Fruit fly (Drosophila melanogaster) whole organism, embryonic: ENCODE measurements around the gene CG8765.

Source experiments
- Bgb ChIP-seq: fragments of 200-800 bp; sonication (Bioruptor generic); IDR thresholded peaks from 2 replicates; pipeline ENCODE4 v1.3.6; 2022; ENCODE audit warnings: missing biosample characterization, missing genetic modification characterization; ENCODE audit not compliant: partially characterized antibody
- Blimp-1 ChIP-seq: fragments of 200-800 bp; sonication (Bioruptor generic); optimal IDR thresholded peaks from 3 replicates; lab custom pipeline; 2018; ENCODE audit warnings: missing biosample characterization, missing genetic modification characterization, mild to moderate bottlenecking, moderate library complexity, missing genetic modification reagents
- Bteb2 ChIP-seq: fragments of 200-800 bp; sonication (Bioruptor generic); optimal IDR thresholded peaks from 2 replicates; lab custom pipeline; 2016; ENCODE audit warnings: missing biosample characterization, missing genetic modification characterization
- CG10366 ChIP-seq: fragments of 200-800 bp; sonication (Bioruptor generic); IDR thresholded peaks from 2 replicates; pipeline ENCODE4 v1.3.6; 2022; ENCODE audit warnings: missing biosample characterization, missing genetic modification characterization
- CG10543 ChIP-seq: fragments of 200-800 bp; sonication (Bioruptor generic); optimal IDR thresholded peaks from 3 replicates; lab custom pipeline; 2017; ENCODE audit warnings: missing biosample characterization, mild to moderate bottlenecking, missing genetic modification characterization, moderate library complexity
- CG12071 ChIP-seq: fragments of 200-800 bp; sonication (Bioruptor generic); optimal IDR thresholded peaks from 3 replicates; lab custom pipeline; 2018; ENCODE audit warnings: missing biosample characterization, mild to moderate bottlenecking, missing genetic modification characterization
- CG12769 ChIP-seq: fragments of 200-800 bp; sonication (Bioruptor generic); optimal IDR thresholded peaks from 2 replicates; lab custom pipeline; 2019; ENCODE audit warnings: missing biosample characterization, mild to moderate bottlenecking, missing genetic modification characterization, moderate library complexity
- CG13123 ChIP-seq: fragments of 200-800 bp; sonication (Bioruptor generic); optimal IDR thresholded peaks from 2 replicates; lab custom pipeline; 2016; ENCODE audit warnings: missing biosample characterization, missing genetic modification characterization
- CG13894 ChIP-seq: fragments of 200-800 bp; sonication (Bioruptor generic); optimal IDR thresholded peaks from 3 replicates; lab custom pipeline; 2018; ENCODE audit warnings: missing biosample characterization, mild to moderate bottlenecking, missing genetic modification characterization, moderate library complexity
- CG16813 ChIP-seq: fragments of 200-800 bp; sonication (Bioruptor generic); IDR thresholded peaks from 3 replicates; pipeline ENCODE4 v1.3.6; 2022; ENCODE audit warnings: missing biosample characterization, missing genetic modification characterization; ENCODE audit not compliant: partially characterized antibody
- CG17186 ChIP-seq: fragments of 200-800 bp; sonication (Bioruptor generic); optimal IDR thresholded peaks from 3 replicates; lab custom pipeline; 2017; ENCODE audit warnings: missing biosample characterization, missing genetic modification reagents, missing genetic modification characterization
- CG18764 ChIP-seq: fragments of 200-800 bp; sonication (Bioruptor generic); optimal IDR thresholded peaks from 3 replicates; lab custom pipeline; 2016; ENCODE audit warnings: missing biosample characterization, missing genetic modification characterization
- CG30403 ChIP-seq: fragments of 200-800 bp; sonication (Bioruptor generic); optimal IDR thresholded peaks from 3 replicates; lab custom pipeline; 2016; ENCODE audit warnings: missing biosample characterization, missing genetic modification characterization
- CG34376 ChIP-seq: fragments of 200-800 bp; sonication (Bioruptor generic); optimal IDR thresholded peaks from 2 replicates; lab custom pipeline; 2018; ENCODE audit warnings: missing biosample characterization, mild to moderate bottlenecking, missing genetic modification characterization
- CG4328 ChIP-seq: fragments of 200-800 bp; sonication (Bioruptor generic); optimal IDR thresholded peaks from 3 replicates; lab custom pipeline; 2017; ENCODE audit warnings: missing biosample characterization, missing genetic modification reagents, missing genetic modification characterization
- CG6791 ChIP-seq: fragments of 200-800 bp; sonication (Bioruptor generic); IDR thresholded peaks from 3 replicates; pipeline ENCODE4 v1.3.6; 2022; ENCODE audit warnings: missing biosample characterization, missing genetic modification characterization; ENCODE audit not compliant: partially characterized antibody
- CG7745 ChIP-seq: fragments of 200-800 bp; sonication (Bioruptor generic); optimal IDR thresholded peaks from 2 replicates; lab custom pipeline; 2018; ENCODE audit warnings: missing biosample characterization, mild to moderate bottlenecking, missing genetic modification characterization, moderate library complexity
- Doc3 ChIP-seq: fragments of 200-800 bp; sonication (Bioruptor generic); IDR thresholded peaks from 3 replicates; pipeline ENCODE4 v1.3.6; 2022; ENCODE audit warnings: missing biosample characterization, missing genetic modification characterization; ENCODE audit not compliant: partially characterized antibody
- HLH4C ChIP-seq: fragments of 200-800 bp; sonication (Bioruptor generic); IDR thresholded peaks from 3 replicates; pipeline ENCODE4 v1.3.6; 2022; ENCODE audit warnings: missing biosample characterization, missing genetic modification characterization; ENCODE audit not compliant: partially characterized antibody
- Hsf ChIP-seq: fragments of 200-800 bp; sonication (Bioruptor generic); optimal IDR thresholded peaks from 3 replicates; lab custom pipeline; 2016; ENCODE audit warnings: missing biosample characterization, missing genetic modification characterization
- Lim3 ChIP-seq: fragments of 200-800 bp; sonication (Bioruptor generic); IDR thresholded peaks from 2 replicates; pipeline ENCODE4 v1.3.6; 2022; ENCODE audit warnings: missing biosample characterization, missing genetic modification characterization
- Poxn ChIP-seq: fragments of 200-800 bp; sonication (Bioruptor generic); IDR thresholded peaks from 2 replicates; pipeline ENCODE4 v1.3.6; 2022; ENCODE audit warnings: missing biosample characterization, missing genetic modification characterization
- Rx ChIP-seq: fragments of 200-800 bp; sonication (Bioruptor generic); IDR thresholded peaks from 2 replicates; pipeline ENCODE4 v1.3.6; 2022; ENCODE audit warnings: missing biosample characterization, missing genetic modification characterization
- abd-A ChIP-seq: fragments of 200-800 bp; sonication (Bioruptor generic); optimal IDR thresholded peaks from 3 replicates; lab custom pipeline; 2019; ENCODE audit warnings: missing biosample characterization, mild to moderate bottlenecking, missing genetic modification characterization, moderate library complexity
- ara ChIP-seq: fragments of 200-800 bp; sonication (Bioruptor generic); IDR thresholded peaks from 2 replicates; pipeline ENCODE4 v1.3.6; 2022; ENCODE audit warnings: missing biosample characterization, missing genetic modification characterization
- chinmo ChIP-seq: fragments of 200-800 bp; sonication (Bioruptor generic); IDR thresholded peaks from 4 replicates; pipeline ENCODE4 v1.3.6; 2022; ENCODE audit warnings: missing biosample characterization, missing genetic modification characterization; ENCODE audit not compliant: partially characterized antibody
- ci ChIP-seq: fragments of 200-800 bp; sonication (Bioruptor generic); IDR thresholded peaks from 3 replicates; pipeline ENCODE4 v1.3.6; 2022; ENCODE audit warnings: missing biosample characterization, missing genetic modification characterization
- corto ChIP-seq: fragments of 200-800 bp; sonication (Bioruptor generic); optimal IDR thresholded peaks from 2 replicates; lab custom pipeline; 2016; ENCODE audit warnings: missing biosample characterization, mild to moderate bottlenecking, missing genetic modification characterization, moderate library complexity
- dpn ChIP-seq, 2 experiments: fragments of 200-800 bp; sonication (Bioruptor generic); optimal IDR thresholded peaks; 3 replicates each; lab custom pipeline; 2016; ENCODE audit warnings: missing biosample characterization in 2 of 2, missing genetic modification characterization in 2 of 2
- ewg ChIP-seq: fragments of 200-800 bp; sonication (Bioruptor generic); optimal IDR thresholded peaks from 3 replicates; lab custom pipeline; 2017; ENCODE audit warnings: mild to moderate bottlenecking, missing biosample characterization, missing genetic modification reagents, missing genetic modification characterization
- gcm2 ChIP-seq: fragments of 200-800 bp; sonication (Bioruptor generic); optimal IDR thresholded peaks from 2 replicates; lab custom pipeline; 2016; ENCODE audit warnings: missing biosample characterization, missing genetic modification characterization
- gsb ChIP-seq: fragments of 200-800 bp; sonication (Bioruptor generic); IDR thresholded peaks from 2 replicates; pipeline ENCODE4 v1.3.6; 2022; ENCODE audit warnings: missing biosample characterization, missing genetic modification characterization
- gt ChIP-seq: fragments of 200-800 bp; sonication (Bioruptor generic); IDR thresholded peaks from 2 replicates; pipeline ENCODE4 v1.3.6; 2022; ENCODE audit warnings: missing biosample characterization, missing genetic modification characterization
- ham ChIP-seq: fragments of 200-800 bp; sonication (Bioruptor generic); IDR thresholded peaks from 2 replicates; pipeline ENCODE4 v1.3.6; 2022; ENCODE audit warnings: missing biosample characterization, missing genetic modification characterization
- kay ChIP-seq: fragments of 200-800 bp; sonication (Bioruptor generic); optimal IDR thresholded peaks from 2 replicates; lab custom pipeline; 2016; ENCODE audit warnings: missing biosample characterization, missing genetic modification characterization
- klu ChIP-seq: fragments of 200-800 bp; sonication (Bioruptor generic); IDR thresholded peaks from 2 replicates; pipeline ENCODE4 v1.3.6; 2022; ENCODE audit warnings: missing biosample characterization, missing genetic modification characterization
- kni ChIP-seq: fragments of 200-800 bp; sonication (Bioruptor generic); optimal IDR thresholded peaks from 3 replicates; lab custom pipeline; 2017; ENCODE audit warnings: mild to moderate bottlenecking, missing biosample characterization, missing genetic modification reagents, missing genetic modification characterization
- lov ChIP-seq, 2 experiments: fragments of 200-800 bp in 1 of 2; fragments of >200 bp in 1 of 2; sonication (Bioruptor generic) in 1 of 2; IDR thresholded peaks in 1 of 2; optimal IDR thresholded peaks in 1 of 2; 2 replicates in 1 of 2; 3 replicates in 1 of 2; pipeline versions ENCODE4 v1.3.6 to Lab custom; 2017 to 2022; ENCODE audit warnings: missing biosample characterization in 1 of 2, missing genetic modification characterization in 1 of 2
- nerfin-2 ChIP-seq: fragments of 200-800 bp; sonication (Bioruptor generic); IDR thresholded peaks from 2 replicates; pipeline ENCODE4 v1.3.6; 2022; ENCODE audit warnings: missing biosample characterization, missing genetic modification characterization; ENCODE audit not compliant: partially characterized antibody
- pfk ChIP-seq: fragments of 200-800 bp; sonication (Bioruptor generic); optimal IDR thresholded peaks from 2 replicates; lab custom pipeline; 2018; ENCODE audit warnings: missing biosample characterization, mild to moderate bottlenecking, missing genetic modification characterization, moderate library complexity
- pho ChIP-seq: fragments of 200-800 bp; sonication (Bioruptor generic); optimal IDR thresholded peaks from 2 replicates; lab custom pipeline; 2016; ENCODE audit warnings: missing biosample characterization, missing genetic modification characterization
- repo ChIP-seq: fragments of 200-800 bp; sonication (Bioruptor generic); optimal IDR thresholded peaks from 2 replicates; lab custom pipeline; 2016; ENCODE audit warnings: missing biosample characterization, missing genetic modification characterization
- rib ChIP-seq: fragments of 200-800 bp; sonication (Bioruptor generic); IDR thresholded peaks from 2 replicates; pipeline ENCODE4 v1.3.6; 2022; ENCODE audit warnings: missing biosample characterization, missing genetic modification characterization
- schlank ChIP-seq: fragments of 200-800 bp; sonication (Bioruptor generic); optimal IDR thresholded peaks from 2 replicates; lab custom pipeline; 2018; ENCODE audit warnings: missing biosample characterization, mild to moderate bottlenecking, missing genetic modification characterization
- sim ChIP-seq: fragments of 200-800 bp; sonication (Bioruptor generic); IDR thresholded peaks from 2 replicates; pipeline ENCODE4 v1.3.6; 2022; ENCODE audit warnings: missing biosample characterization, missing genetic modification characterization
- ssp ChIP-seq: fragments of 200-800 bp; sonication (Bioruptor generic); IDR thresholded peaks from 2 replicates; pipeline ENCODE4 v1.3.6; 2022; ENCODE audit warnings: missing biosample characterization, missing genetic modification characterization
- tgo ChIP-seq: fragments of 200-800 bp; sonication (Bioruptor generic); IDR thresholded peaks from 3 replicates; pipeline ENCODE4 v1.3.6; 2022; ENCODE audit warnings: missing biosample characterization, missing genetic modification characterization
- tna ChIP-seq: fragments of 200-800 bp; sonication (Bioruptor generic); IDR thresholded peaks from 2 replicates; pipeline ENCODE4 v1.3.6; 2022; ENCODE audit warnings: missing biosample characterization, missing genetic modification characterization; ENCODE audit not compliant: partially characterized antibody
- vfl ChIP-seq: fragments of 200-800 bp; sonication (Bioruptor generic); optimal IDR thresholded peaks from 2 replicates; lab custom pipeline; 2016; ENCODE audit warnings: missing biosample characterization, missing genetic modification characterization
- zfh2 ChIP-seq: fragments of 200-800 bp; sonication (Bioruptor generic); optimal IDR thresholded peaks from 2 replicates; lab custom pipeline; 2016; ENCODE audit warnings: missing biosample characterization, missing genetic modification characterization

The CG8765 gene

dm6 chr3L:19701106-19701505 is 14.0 kb upstream of the CG8765 start:
- TF ChIP-seq CG13123 (no peak), repo (GFP tag; lab: Kevin White, UChicago) (no peak), pfk (no peak), abd-A (tag; lab: Kevin White, UChicago) (no peak), Bgb (GFP tag; lab: Robert Waterston, UW) (0 out of 2 replicates have a peak, but pooled peaks have one; percentile 22), ssp (no peak), CG7745 (tag; lab: Kevin White, UChicago) (no peak), nerfin-2 (peak; percentile 52), CG6791 (0 out of 3 replicates have a peak, but pooled peaks have one; percentile 44), Doc3 (GFP tag; lab: Robert Waterston, UW) (0 out of 3 replicates have a peak, but pooled peaks have one; percentile 18), klu (GFP tag; lab: Robert Waterston, UW) (no peak), tna (0 out of 2 replicates have a peak, but pooled peaks have one; percentile 41), HLH4C (peak; percentile 63; the same call in 2 of the 3 replicates)
- TF ChIP-seq, all 482 proteins: peak for 6

- TF ChIP-seq zfh2 (GFP tag; lab: Kevin White, UChicago) (no peak), tgo (GFP tag; lab: Robert Waterston, UW) (no peak), rib (GFP tag; lab: Robert Waterston, UW) (0 out of 2 replicates have a peak, but pooled peaks have one; percentile 49), Hsf (GFP tag; lab: Kevin White, UChicago) (no peak), CG17186 (GFP tag; lab: Kevin White, UChicago) (no peak), gsb (GFP tag; lab: Robert Waterston, UW) (no peak), CG16813 (GFP tag; lab: Robert Waterston, UW) (no peak), Poxn (no peak), ara (no peak), CG4328 (GFP tag; lab: Kevin White, UChicago) (no peak), schlank (no peak), Blimp-1 (GFP tag; lab: Kevin White, UChicago) (peak; percentile 82), gcm2 (GFP tag; lab: Kevin White, UChicago) (no peak), CG34376 (GFP tag; lab: Kevin White, UChicago) (no peak), CG10543 (peak; percentile 3), dpn (GFP tag; optimal IDR thresholded peaks at IDR 0.05; lab: Kevin White, UChicago) (no peak), CG12769 (tag; lab: Kevin White, UChicago) (peak; percentile 63), corto (GFP tag; lab: Kevin White, UChicago) (no peak), CG18764 (GFP tag; lab: Kevin White, UChicago) (no peak), ci (GFP tag; lab: Robert Waterston, UW) (no peak), kni (GFP tag; lab: Kevin White, UChicago) (peak; percentile 3), Lim3 (GFP tag; lab: Robert Waterston, UW) (no peak), CG7745 (tag; lab: Kevin White, UChicago) (no peak), ewg (GFP tag; lab: Kevin White, UChicago) (no peak), vfl (GFP tag; lab: Kevin White, UChicago) (no peak), lov (optimal IDR thresholded peaks at IDR 0.05; lab: Kevin White, UChicago) (no peak), lov (GFP tag; IDR thresholded peaks at IDR 0.05; lab: Robert Waterston, UW) (no peak), ham (GFP tag; lab: Robert Waterston, UW) (no peak), Rx (no peak), chinmo (GFP tag; lab: Robert Waterston, UW) (peak; percentile 81), CG10366 (GFP tag; lab: Robert Waterston, UW) (no peak), pho (no peak), gt (GFP tag; lab: Robert Waterston, UW) (no peak), sim (GFP tag; lab: Robert Waterston, UW) (no peak), CG13894 (tag; lab: Kevin White, UChicago) (peak; percentile 95), kay (GFP tag; lab: Kevin White, UChicago) (no peak), CG30403 (no peak), CG12071 (GFP tag; lab: Kevin White, UChicago) (no peak), Bteb2 (no peak)
Measured at dm6 chr3L:19700463-19700862, 13.3 kb upstream of the CG8765 start.
